Fruit fly (Drosophila melanogaster): Measurements from ENCODE around the gene CG14312.
A peak's percentile ranks its signal among the peaks of the same experiment; 100 is the strongest.

The CG14312 gene

dm6 chr3R:18283441-18283840, at the start of gene CG14312, which contains the start of gene CG8064 (continued):
- TF ChIP-seq TFAM (GFP tag; optimal IDR thresholded peaks at IDR 0.05) (no peak), ham (GFP tag; IDR thresholded peaks at IDR 0.05) (no peak), CG4360 (GFP tag; IDR thresholded peaks at IDR 0.05) (no peak), GATAe (GFP tag; conservative IDR thresholded peaks at IDR 0.05) (no peak), CG42726 (GFP tag; IDR thresholded peaks at IDR 0.05; ENCODE audit: partially characterized antibody) (peak; percentile 13; the same call in 1 of the 2 replicates), fd102C (GFP tag; optimal IDR thresholded peaks at IDR 0.05) (no peak), jigr1 (GFP tag; IDR thresholded peaks at IDR 0.05) (no peak), Blimp-1 (GFP tag; optimal IDR thresholded peaks at IDR 0.05) (no peak), CG12391 (tag; optimal IDR thresholded peaks at IDR 0.05) (no peak), CG9727 (GFP tag; optimal IDR thresholded peaks at IDR 0.05) (no peak), CG4282 (GFP tag; optimal IDR thresholded peaks at IDR 0.05) (no peak), pum (GFP tag; optimal IDR thresholded peaks at IDR 0.05) (no peak), CG17328 (GFP tag; IDR thresholded peaks at IDR 0.05) (no peak), CG8281 (tag; optimal IDR thresholded peaks at IDR 0.05) (no peak), CG30403 (GFP tag; optimal IDR thresholded peaks at IDR 0.05) (no peak), CG5953 (GFP tag; IDR thresholded peaks at IDR 0.05) (no peak), hkb (optimal IDR thresholded peaks at IDR 0.05) (peak; percentile 39), hkb (GFP tag; IDR thresholded peaks at IDR 0.05) (no peak), mam (GFP tag; optimal IDR thresholded peaks at IDR 0.05) (no peak), CG8359 (GFP tag; optimal IDR thresholded peaks at IDR 0.05; ENCODE audit: borderline replicate concordance) (no peak), lov (optimal IDR thresholded peaks at IDR 0.05) (no peak), lov (GFP tag; IDR thresholded peaks at IDR 0.05) (no peak), CG11247 (GFP tag; IDR thresholded peaks at IDR 0.05) (no peak), CG2712 (tag; optimal IDR thresholded peaks at IDR 0.05) (no peak), vfl (GFP tag; optimal IDR thresholded peaks at IDR 0.05) (no peak), dan (GFP tag; IDR thresholded peaks at IDR 0.05) (no peak), danr (GFP tag; IDR thresholded peaks at IDR 0.05) (no peak), CG15514 (GFP tag; optimal IDR thresholded peaks at IDR 0.05) (peak; percentile 93), slp2 (GFP tag; optimal IDR thresholded peaks at IDR 0.05) (no peak), CG7357 (GFP tag; IDR thresholded peaks at IDR 0.05) (no peak), Meics (GFP tag; optimal IDR thresholded peaks at IDR 0.05) (no peak), CG6272 (GFP tag; IDR thresholded peaks at IDR 0.05) (no peak), tio (GFP tag; optimal IDR thresholded peaks at IDR 0.05) (no peak), CG9215 (GFP tag; IDR thresholded peaks at IDR 0.05) (no peak), bcd (GFP tag; optimal IDR thresholded peaks at IDR 0.05) (no peak), CG17612 (GFP tag; IDR thresholded peaks at IDR 0.05) (no peak), dpn (GFP tag; optimal IDR thresholded peaks at IDR 0.05) (no peak), tgo (GFP tag; IDR thresholded peaks at IDR 0.05) (no peak), CG12659 (GFP tag; optimal IDR thresholded peaks at IDR 0.05) (peak; percentile 47), CG2129 (GFP tag; IDR thresholded peaks at IDR 0.05; ENCODE audit: partially characterized antibody) (no peak; the same call in 1 of the 2 replicates), lab (GFP tag; optimal IDR thresholded peaks at IDR 0.05) (no peak), CG33557 (GFP tag; optimal IDR thresholded peaks at IDR 0.05) (no peak), CG10565 (GFP tag; optimal IDR thresholded peaks at IDR 0.05) (no peak), CG8478 (optimal IDR thresholded peaks at IDR 0.05) (no peak), CG32772 (GFP tag; IDR thresholded peaks at IDR 0.05) (no peak), crol (GFP tag; IDR thresholded peaks at IDR 0.05) (no peak), CG2202 (tag; optimal IDR thresholded peaks at IDR 0.05) (no peak), Fer2 (tag; optimal IDR thresholded peaks at IDR 0.05) (no peak), CG4730 (GFP tag; IDR thresholded peaks at IDR 0.05) (no peak), h (optimal IDR thresholded peaks at IDR 0.05) (no peak), CG2678 (tag; optimal IDR thresholded peaks at IDR 0.05) (no peak), ttk (GFP tag; IDR thresholded peaks at IDR 0.05) (no peak), bowl (GFP tag; IDR thresholded peaks at IDR 0.05) (no peak), Spps (tag; optimal IDR thresholded peaks at IDR 0.05) (no peak)
